Worm (Caenorhabditis elegans) whole organism, young adult: Measurements from ENCODE around the gene sad-1.

Experiments used
- F49E8.2 ChIP-seq: sonication (generic microtip); optimal IDR thresholded peaks from 3 replicates; lab custom pipeline; 2017; ENCODE audit warnings: missing genetic modification characterization, mild to moderate bottlenecking, missing compliant biosample characterization, antibody characterized with exemption, moderate library complexity; ENCODE audit not compliant: insufficient read depth
- F52B5.7 ChIP-seq: sonication (generic microtip); optimal IDR thresholded peaks from 2 replicates; lab custom pipeline; 2016; ENCODE audit warnings: mild to moderate bottlenecking, missing genetic modification characterization, missing compliant biosample characterization
- K11D2.4 ChIP-seq: fragments of 200-800 bp; sonication (Bioruptor generic); IDR thresholded peaks from 2 replicates; pipeline ENCODE4 v1.3.6; 2022; ENCODE audit warnings: missing genetic modification reagents, missing genetic modification characterization, missing compliant biosample characterization
- K12H6.12 ChIP-seq: fragments of 200-800 bp; sonication (Bioruptor generic); optimal IDR thresholded peaks from 2 replicates; lab custom pipeline; 2018; ENCODE audit warnings: mild to moderate bottlenecking, missing genetic modification characterization, missing compliant biosample characterization
- Y53G8AR.9 ChIP-seq: fragments of 200-800 bp; sonication (Bioruptor generic); conservative IDR thresholded peaks from 2 replicates; pipeline ENCODE4 v1.3.6; 2022; ENCODE audit warnings: missing genetic modification reagents, missing genetic modification characterization, missing compliant biosample characterization
- Y95B8A.8 ChIP-seq: fragments of 200-800 bp; sonication (Bioruptor generic); IDR thresholded peaks from 2 replicates; pipeline ENCODE4 v1.3.6; 2022; ENCODE audit warnings: missing genetic modification reagents, missing genetic modification characterization, missing compliant biosample characterization
- aptf-2 ChIP-seq: fragments of 200-800 bp; sonication (Bioruptor generic); conservative IDR thresholded peaks from 2 replicates; pipeline ENCODE4 v1.3.6; 2022; ENCODE audit warnings: missing genetic modification reagents, missing genetic modification characterization, missing compliant biosample characterization
- attf-5 ChIP-seq: fragments of 200-800 bp; sonication (Bioruptor generic); optimal IDR thresholded peaks from 2 replicates; lab custom pipeline; 2018; ENCODE audit warnings: mild to moderate bottlenecking, missing genetic modification characterization, missing compliant biosample characterization
- attf-6 ChIP-seq: fragments of 200-800 bp; sonication (Bioruptor generic); IDR thresholded peaks from 2 replicates; pipeline ENCODE4 v1.3.6; 2022; ENCODE audit warnings: missing genetic modification reagents, missing genetic modification characterization, missing compliant biosample characterization
- cebp-1 ChIP-seq, 2 experiments: fragments of 200-800 bp in 1 of 2; sonication (Bioruptor generic) in 1 of 2; sonication (generic microtip) in 1 of 2; IDR thresholded peaks in 1 of 2; optimal IDR thresholded peaks in 1 of 2; 2 replicates each; pipeline versions ENCODE4 v1.3.6 to Lab custom; 2017 to 2022; ENCODE audit warnings: missing compliant biosample characterization in 2 of 2, missing genetic modification characterization in 2 of 2, mild to moderate bottlenecking in 1 of 2, missing genetic modification reagents in 1 of 2, moderate library complexity in 1 of 2
- ceh-100 ChIP-seq: fragments of 200-800 bp; sonication (Bioruptor generic); IDR thresholded peaks from 2 replicates; pipeline ENCODE4 v1.3.6; 2022; ENCODE audit warnings: missing genetic modification reagents, missing genetic modification characterization, missing compliant biosample characterization
- ceh-79 ChIP-seq: sonication (generic microtip); optimal IDR thresholded peaks from 2 replicates; lab custom pipeline; 2017; ENCODE audit warnings: mild to moderate bottlenecking, missing genetic modification characterization, missing compliant biosample characterization
- egrh-3 ChIP-seq: fragments of 200-800 bp; sonication (Bioruptor generic); IDR thresholded peaks from 2 replicates; pipeline ENCODE4 v1.3.6; 2022; ENCODE audit warnings: missing genetic modification reagents, missing genetic modification characterization, missing compliant biosample characterization
- hmg-20 ChIP-seq: fragments of 200-800 bp; sonication (Bioruptor generic); IDR thresholded peaks from 2 replicates; pipeline ENCODE4 v1.3.6; 2022; ENCODE audit warnings: missing genetic modification reagents, missing genetic modification characterization, missing compliant biosample characterization
- let-526 ChIP-seq: fragments of 200-800 bp; sonication (Bioruptor generic); IDR thresholded peaks from 2 replicates; pipeline ENCODE4 v1.3.6; 2022; ENCODE audit warnings: missing genetic modification reagents, missing genetic modification characterization, missing compliant biosample characterization
- lin-40 ChIP-seq: sonication (generic microtip); optimal IDR thresholded peaks from 2 replicates; lab custom pipeline; 2016; ENCODE audit warnings: missing genetic modification characterization, mild to moderate bottlenecking, missing compliant biosample characterization, missing genotype, missing genetic modification reagents
- lin-54 ChIP-seq: fragments of 200-800 bp; sonication (Bioruptor generic); optimal IDR thresholded peaks from 2 replicates; lab custom pipeline; 2018; ENCODE audit warnings: mild to moderate bottlenecking, missing genetic modification characterization, missing compliant biosample characterization
- lir-1 ChIP-seq: fragments of 200-800 bp; sonication (Bioruptor generic); conservative IDR thresholded peaks from 2 replicates; pipeline ENCODE4 v1.3.6; 2022; ENCODE audit warnings: missing genetic modification reagents, missing genetic modification characterization, missing compliant biosample characterization
- madf-8 ChIP-seq: fragments of 200-800 bp; sonication (Bioruptor generic); conservative IDR thresholded peaks from 2 replicates; pipeline ENCODE4 v1.3.6; 2022; ENCODE audit warnings: missing genetic modification reagents, missing genetic modification characterization, missing compliant biosample characterization
- mes-4 ChIP-seq: sonication (generic microtip); optimal IDR thresholded peaks from 2 replicates; lab custom pipeline; 2016; ENCODE audit warnings: missing genotype, missing genetic modification characterization, missing compliant biosample characterization
- nfya-2 ChIP-seq: fragments of 200-800 bp; sonication (Bioruptor generic); IDR thresholded peaks from 2 replicates; pipeline ENCODE4 v1.3.6; 2022; ENCODE audit warnings: missing genetic modification reagents, missing genetic modification characterization, missing compliant biosample characterization
- nhr-120 ChIP-seq: fragments of 200-800 bp; sonication (Bioruptor generic); IDR thresholded peaks from 2 replicates; pipeline ENCODE4 v1.3.6; 2022; ENCODE audit warnings: missing genetic modification characterization, missing compliant biosample characterization
- nhr-179 ChIP-seq: sonication (generic microtip); optimal IDR thresholded peaks from 2 replicates; lab custom pipeline; 2016; ENCODE audit warnings: mild to moderate bottlenecking, missing genetic modification characterization, missing compliant biosample characterization
- rec-8 ChIP-seq, 2 experiments: sonication (generic microtip); optimal IDR thresholded peaks; 2 replicates each; lab custom pipeline; 2016; ENCODE audit warnings: mild to moderate bottlenecking in 2 of 2, missing genetic modification characterization in 2 of 2, missing genetic modification reagents in 2 of 2, missing genotype in 2 of 2, missing biosample characterization in 1 of 2, missing compliant biosample characterization in 1 of 2, moderate library complexity in 1 of 2
- sea-2 ChIP-seq: fragments of 200-800 bp; sonication (Bioruptor generic); IDR thresholded peaks from 2 replicates; pipeline ENCODE4 v1.3.6; 2022; ENCODE audit warnings: missing genetic modification characterization, missing compliant biosample characterization
- sptf-2 ChIP-seq: fragments of 200-800 bp; sonication (Bioruptor generic); optimal IDR thresholded peaks from 2 replicates; lab custom pipeline; 2018; ENCODE audit warnings: mild to moderate bottlenecking, missing genetic modification characterization, missing compliant biosample characterization
- tbp1 ChIP-seq: fragments of 200-800 bp; sonication (Bioruptor generic); optimal IDR thresholded peaks from 2 replicates; lab custom pipeline; 2018; ENCODE audit warnings: mild to moderate bottlenecking, missing genetic modification characterization, missing compliant biosample characterization
- unc-130 ChIP-seq: sonication (generic microtip); optimal IDR thresholded peaks from 2 replicates; lab custom pipeline; 2016; ENCODE audit warnings: missing genetic modification reagents, missing genetic modification characterization, missing compliant biosample characterization
- unc-62 ChIP-seq: fragments of 150-350 bp; optimal IDR thresholded peaks from 2 replicates; lab custom pipeline; 2014; ENCODE audit warnings: missing biosample characterization, missing genetic modification reagents, missing genetic modification characterization
- zfh-2 ChIP-seq: fragments of 200-800 bp; sonication (Bioruptor generic); conservative IDR thresholded peaks from 2 replicates; pipeline ENCODE4 v1.3.6; 2022; ENCODE audit warnings: missing genetic modification reagents, missing genetic modification characterization, missing compliant biosample characterization
- zim-3 ChIP-seq: sonication (generic microtip); optimal IDR thresholded peaks from 2 replicates; lab custom pipeline; 2017; ENCODE audit warnings: mild to moderate bottlenecking, missing genetic modification characterization, moderate library complexity, missing compliant biosample characterization
- ztf-26 ChIP-seq: sonication (generic microtip); optimal IDR thresholded peaks from 2 replicates; lab custom pipeline; 2017; ENCODE audit warnings: missing genetic modification characterization, missing compliant biosample characterization
- ztf-28 ChIP-seq: fragments of 200-800 bp; sonication (Bioruptor generic); IDR thresholded peaks from 2 replicates; pipeline ENCODE4 v1.3.6; 2022; ENCODE audit warnings: missing genetic modification reagents, missing genetic modification characterization, missing compliant biosample characterization
- ztf-6 ChIP-seq: fragments of 200-800 bp; sonication (Bioruptor generic); IDR thresholded peaks from 2 replicates; pipeline ENCODE4 v1.3.6; 2022; ENCODE audit warnings: missing genetic modification reagents, missing genetic modification characterization, missing compliant biosample characterization

sad-1 gene

DNA sequence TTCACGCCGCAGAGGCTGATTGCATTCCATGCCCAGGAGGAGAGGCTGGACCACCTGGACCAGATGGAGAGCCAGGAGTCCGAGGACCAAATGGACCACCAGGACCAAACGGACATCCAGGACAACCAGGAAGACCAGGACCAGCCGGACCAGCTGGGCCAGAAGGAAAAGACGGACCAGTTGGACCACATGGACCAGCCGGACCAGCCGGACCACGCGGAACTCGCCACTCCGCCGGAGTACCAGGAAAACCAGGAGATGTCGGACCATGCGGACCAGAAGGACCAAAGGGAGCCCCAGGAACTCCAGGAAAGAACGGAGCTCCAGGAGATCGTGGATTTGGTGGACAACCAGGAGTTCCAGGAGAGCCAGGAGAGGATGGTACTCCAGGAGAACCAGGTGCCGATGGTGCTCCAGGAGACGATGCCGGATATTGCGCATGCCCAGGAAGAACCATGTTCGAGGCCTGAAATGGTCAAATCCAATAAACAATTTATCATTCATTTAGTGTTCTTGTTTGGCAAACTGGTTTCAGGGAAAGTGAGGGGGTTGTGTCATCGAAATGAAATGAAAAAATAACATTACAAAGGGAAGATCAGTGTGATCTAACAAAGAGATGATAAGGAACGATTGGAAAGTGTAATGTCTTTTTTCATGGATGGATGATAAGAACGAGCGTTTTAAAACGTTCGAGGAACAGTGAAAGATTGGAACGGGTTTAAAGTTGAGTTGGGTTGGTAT, 30.4 kb downstream of the sad-1 start (continued):
- TF ChIP-seq nfya-2 (GFP tag; lab: Robert Waterston, UW) (no peak), unc-62 (no peak), nhr-179 (tag; lab: Kevin White, UChicago) (peak; percentile 29), attf-6 (GFP tag; lab: Robert Waterston, UW) (no peak), mes-4 (tag; lab: Kevin White, UChicago) (no peak), egrh-3 (GFP tag; lab: Robert Waterston, UW) (peak; percentile 75; the same call in 1 of the 2 replicates), F52B5.7 (tag; lab: Kevin White, UChicago) (no peak), K12H6.12 (tag; lab: Kevin White, UChicago) (no peak), F49E8.2 (no peak), ztf-28 (GFP tag; lab: Robert Waterston, UW) (no peak)
- TF ChIP-seq, all 124 proteins: peak for 6

DNA sequence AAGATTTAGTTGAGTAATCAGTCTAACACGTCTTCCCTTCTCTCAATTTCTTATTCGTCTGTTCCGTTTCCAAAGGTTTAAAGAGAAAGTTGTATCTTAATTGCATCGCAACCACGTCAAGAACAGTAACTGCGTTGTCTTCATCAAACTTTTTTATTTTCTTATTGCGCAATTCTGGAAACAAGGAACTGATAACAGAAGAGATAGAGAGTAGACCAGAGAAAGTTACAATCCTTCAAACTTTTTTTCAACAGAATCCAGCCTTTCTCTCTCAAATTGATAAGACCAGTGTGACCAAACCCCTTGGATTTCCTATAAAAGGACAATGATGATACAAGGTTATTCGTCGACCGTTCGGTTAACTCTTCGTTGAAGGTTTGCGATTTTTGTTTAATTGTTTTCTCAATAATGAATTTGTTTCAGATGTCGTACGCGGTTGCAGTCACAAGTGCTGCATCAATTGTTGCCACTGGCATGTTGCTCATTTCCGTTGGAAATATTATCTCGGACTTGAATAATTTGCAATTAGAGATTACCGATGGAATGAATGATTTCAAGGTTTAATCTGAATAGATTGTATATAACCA, 31.3 kb downstream of the sad-1 start, which contains the start of gene col-184:
Gene col-184, plus strand, starts transcription at position 409 of the 587 bp plus-strand sequence.
- TF ChIP-seq Y95B8A.8 (GFP tag; lab: Robert Waterston, UW): no peak
- TF ChIP-seq Y53G8AR.9 (GFP tag; lab: Robert Waterston, UW): no peak
- no peak for TF ChIP-seq ceh-79 (tag; lab: Kevin White, UChicago)
- no peak for TF ChIP-seq madf-8 (GFP tag; lab: Robert Waterston, UW)
- no peak for TF ChIP-seq rec-8 (tag; optimal IDR thresholded peaks at IDR 0.05; lab: Kevin White, UChicago)
- no peak for TF ChIP-seq cebp-1 (GFP tag; IDR thresholded peaks at IDR 0.05; lab: Robert Waterston, UW)
- no peak for TF ChIP-seq cebp-1 (tag; optimal IDR thresholded peaks at IDR 0.05; lab: Kevin White, UChicago)
- no peak for TF ChIP-seq aptf-2 (GFP tag; lab: Robert Waterston, UW)
- no peak for TF ChIP-seq sptf-2
- no peak for TF ChIP-seq let-526 (GFP tag; lab: Robert Waterston, UW)
- TF ChIP-seq nhr-120 (GFP tag; lab: Robert Waterston, UW): no peak
- TF ChIP-seq lin-40 (tag; lab: Kevin White, UChicago): peak; percentile 55
- TF ChIP-seq K11D2.4 (GFP tag; lab: Robert Waterston, UW): no peak
- peak; percentile 25 for TF ChIP-seq zim-3 (tag; lab: Kevin White, UChicago)
- TF ChIP-seq attf-5 (GFP tag; lab: Kevin White, UChicago): no peak
- no peak for TF ChIP-seq lir-1 (GFP tag; lab: Robert Waterston, UW)
- no peak for TF ChIP-seq tbp1
- no peak for TF ChIP-seq lin-54 (GFP tag; lab: Kevin White, UChicago)
- TF ChIP-seq unc-130: no peak
- TF ChIP-seq ceh-100 (GFP tag; lab: Robert Waterston, UW): no peak
- TF ChIP-seq hmg-20: no peak
- peak; percentile 50 for TF ChIP-seq ztf-26 (tag; lab: Kevin White, UChicago)
- TF ChIP-seq, all 124 proteins: peak for 3

DNA sequence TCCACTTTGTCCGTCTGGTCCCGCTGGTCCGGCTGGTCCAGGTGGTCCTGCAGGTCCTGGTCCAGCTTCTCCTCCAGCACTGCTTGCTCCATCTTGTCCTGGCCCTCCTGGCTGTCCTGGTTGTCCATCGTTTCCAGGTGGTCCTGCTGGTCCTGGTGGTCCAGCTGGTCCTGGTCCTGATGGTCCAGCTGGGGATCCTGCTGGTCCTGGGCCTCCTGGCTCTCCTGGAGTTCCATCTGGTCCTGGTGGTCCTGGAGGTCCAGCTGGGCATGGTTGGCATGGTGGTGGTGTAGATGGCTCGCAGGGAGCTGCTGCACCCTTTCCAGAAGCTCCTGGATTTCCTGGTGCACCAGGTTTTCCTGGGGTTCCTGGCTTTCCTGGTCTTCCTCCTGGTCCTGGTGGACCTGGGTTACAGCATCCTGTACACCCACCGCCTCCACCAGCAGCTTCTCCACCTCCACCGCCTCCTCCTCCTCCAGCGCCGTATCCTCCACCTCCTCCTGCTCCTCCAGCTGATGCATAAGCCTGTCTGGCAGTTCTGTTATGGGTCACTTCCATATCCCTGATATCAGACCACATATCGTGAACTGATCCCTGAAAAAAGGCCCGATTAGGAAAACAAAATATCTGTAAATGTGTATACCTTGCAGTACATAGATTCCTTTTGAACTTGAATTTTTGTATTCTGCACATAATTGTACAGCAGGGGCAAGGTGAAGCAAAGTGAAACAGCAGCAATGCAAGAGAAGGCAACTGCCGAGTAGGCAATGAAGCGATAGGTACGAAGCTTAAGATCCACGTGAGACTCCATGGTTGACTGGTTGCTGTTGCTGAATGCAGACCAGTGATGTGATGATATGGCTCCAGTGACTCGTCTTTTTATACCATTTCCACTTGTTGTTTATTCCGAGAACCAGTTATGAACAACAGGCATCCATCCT, 33.3 kb downstream of the sad-1 start, which contains the start of gene col-183:
Gene col-183, minus strand, starts transcription at position 839 of the 941 bp plus-strand sequence.
- TF ChIP-seq nhr-120 (GFP tag; lab: Robert Waterston, UW) (no peak), Y53G8AR.9 (GFP tag; lab: Robert Waterston, UW) (no peak), egrh-3 (GFP tag; lab: Robert Waterston, UW) (peak; percentile 92), let-526 (GFP tag; lab: Robert Waterston, UW) (no peak), zfh-2 (peak; percentile 91), unc-130 (no peak), ztf-6 (GFP tag; lab: Robert Waterston, UW) (no peak), sea-2 (GFP tag; lab: Robert Waterston, UW) (no peak)
